Fruit fly (Drosophila melanogaster) whole organism, pupa: ENCODE results near the gene obe.

Experiments used
- CG10348 ChIP-seq: fragments of 200-800 bp; sonication (Bioruptor generic); IDR thresholded peaks from 2 replicates; pipeline ENCODE4 v1.3.6; 2022; ENCODE audit warnings: missing biosample characterization, missing genetic modification characterization
- CG12605 ChIP-seq: fragments of 200-800 bp; sonication (Bioruptor generic); IDR thresholded peaks from 2 replicates; pipeline ENCODE4 v1.3.6; 2022; ENCODE audit warnings: missing biosample characterization, missing genetic modification characterization
- CG15710 ChIP-seq: fragments of 200-800 bp; sonication (Bioruptor generic); optimal IDR thresholded peaks from 2 replicates; lab custom pipeline; 2018; ENCODE audit warnings: missing biosample characterization, mild to moderate bottlenecking, missing genetic modification characterization, moderate library complexity
- CG17806 ChIP-seq: fragments of 200-800 bp; sonication (Bioruptor generic); optimal IDR thresholded peaks from 2 replicates; lab custom pipeline; 2018; ENCODE audit warnings: missing biosample characterization, mild to moderate bottlenecking, missing genetic modification characterization, moderate library complexity
- CG32121 ChIP-seq: fragments of 200-800 bp; sonication (Bioruptor generic); IDR thresholded peaks from 2 replicates; pipeline ENCODE4 v1.3.6; 2022; ENCODE audit warnings: missing biosample characterization, missing genetic modification characterization
- CG34367 ChIP-seq: fragments of 200-800 bp; sonication (Bioruptor generic); optimal IDR thresholded peaks from 2 replicates; lab custom pipeline; 2018; ENCODE audit warnings: missing biosample characterization, mild to moderate bottlenecking, missing genetic modification characterization
- CG4496 ChIP-seq: fragments of 200-800 bp; sonication (Bioruptor generic); IDR thresholded peaks from 3 replicates; pipeline ENCODE4 v1.3.6; 2022; ENCODE audit warnings: missing biosample characterization, missing genetic modification characterization
- CG8159 ChIP-seq: fragments of 200-800 bp; sonication (Bioruptor generic); optimal IDR thresholded peaks from 3 replicates; lab custom pipeline; 2018; ENCODE audit warnings: missing biosample characterization, mild to moderate bottlenecking, missing genetic modification characterization, moderate library complexity
- EcR ChIP-seq: fragments of 200-800 bp; sonication (Bioruptor generic); optimal IDR thresholded peaks from 3 replicates; lab custom pipeline; 2019; ENCODE audit warnings: missing biosample characterization, missing genetic modification characterization, mild to moderate bottlenecking, moderate library complexity, missing genetic modification reagents
- Ets98B ChIP-seq: fragments of 200-800 bp; sonication (Bioruptor generic); IDR thresholded peaks from 2 replicates; pipeline ENCODE4 v1.3.6; 2022; ENCODE audit warnings: missing biosample characterization, missing genetic modification characterization
- Pif1B ChIP-seq: fragments of 200-800 bp; sonication (Bioruptor generic); optimal IDR thresholded peaks from 3 replicates; lab custom pipeline; 2016; ENCODE audit warnings: missing biosample characterization, missing genetic modification characterization
- Snoo ChIP-seq: fragments of 200-800 bp; sonication (Bioruptor generic); optimal IDR thresholded peaks from 3 replicates; lab custom pipeline; 2017; ENCODE audit warnings: missing biosample characterization, mild to moderate bottlenecking, missing genetic modification characterization, inconsistent platforms
- gl ChIP-seq: fragments of 200-800 bp; sonication (Bioruptor generic); optimal IDR thresholded peaks from 2 replicates; lab custom pipeline; 2018; ENCODE audit warnings: missing biosample characterization, mild to moderate bottlenecking, missing genetic modification characterization
- rn ChIP-seq: fragments of 200-800 bp; sonication (Bioruptor generic); IDR thresholded peaks from 2 replicates; pipeline ENCODE4 v1.3.6; 2022; ENCODE audit warnings: missing biosample characterization, missing genetic modification characterization

dm6 chr3R:15467991-15468764 is 17.7 kb upstream of the obe start:
- no peak for TF ChIP-seq CG12605 (GFP tag; lab: Robert Waterston, UW)
- TF ChIP-seq rn (GFP tag; lab: Robert Waterston, UW): no peak
- no peak for TF ChIP-seq CG10348 (GFP tag; lab: Robert Waterston, UW)
- no peak for TF ChIP-seq gl (tag; lab: Kevin White, UChicago)
- no peak for TF ChIP-seq CG34367 (tag; lab: Kevin White, UChicago)
- TF ChIP-seq CG17806: no peak
- TF ChIP-seq Ets98B: no peak
- TF ChIP-seq EcR (GFP tag; lab: Kevin White, UChicago): no peak
- no peak for TF ChIP-seq CG32121 (GFP tag; lab: Robert Waterston, UW)
- no peak for TF ChIP-seq CG8159
- TF ChIP-seq CG15710 (tag; lab: Kevin White, UChicago): no peak
- TF ChIP-seq CG4496 (GFP tag; lab: Robert Waterston, UW): no peak
- no peak for TF ChIP-seq Snoo (tag; lab: Kevin White, UChicago)
- TF ChIP-seq Pif1B: no peak
